Worm (Caenorhabditis elegans) whole organism, young adult: Measurements from ENCODE around the gene srab-11.

Experiments
- B0035.1 ChIP-seq: sonication (generic microtip); optimal IDR thresholded peaks from 2 replicates; lab custom pipeline; 2016; ENCODE audit warnings: missing genetic modification characterization, mild to moderate bottlenecking, missing compliant biosample characterization, missing genotype, missing genetic modification reagents
- B0261.1 ChIP-seq: sonication (generic microtip); optimal IDR thresholded peaks from 2 replicates; lab custom pipeline; 2016; ENCODE audit warnings: mild to moderate bottlenecking, missing genetic modification characterization, moderate library complexity, missing compliant biosample characterization
- C17E4.6 ChIP-seq: fragments of 200-800 bp; sonication (Bioruptor generic); IDR thresholded peaks from 2 replicates; pipeline ENCODE4 v1.3.6; 2022; ENCODE audit warnings: missing genetic modification reagents, missing genetic modification characterization, missing compliant biosample characterization
- F22D6.2 ChIP-seq: sonication (generic microtip); optimal IDR thresholded peaks from 2 replicates; lab custom pipeline; 2016; ENCODE audit warnings: mild to moderate bottlenecking, missing genetic modification characterization, missing compliant biosample characterization
- F23B12.7 ChIP-seq: sonication (generic microtip); optimal IDR thresholded peaks from 2 replicates; lab custom pipeline; 2017; ENCODE audit warnings: missing genetic modification characterization, mild to moderate bottlenecking, missing compliant biosample characterization, antibody characterized with exemption, moderate library complexity; ENCODE audit not compliant: insufficient read depth
- F33H1.4 ChIP-seq: fragments of 200-800 bp; sonication (Bioruptor generic); IDR thresholded peaks from 2 replicates; pipeline ENCODE4 v1.3.6; 2022; ENCODE audit warnings: missing genetic modification reagents, missing genetic modification characterization, missing compliant biosample characterization
- F39B2.1 ChIP-seq: fragments of 200-800 bp; sonication (Bioruptor generic); IDR thresholded peaks from 2 replicates; pipeline ENCODE4 v1.3.6; 2022; ENCODE audit warnings: missing genetic modification reagents, missing genetic modification characterization, missing compliant biosample characterization
- F52B5.7 ChIP-seq: sonication (generic microtip); optimal IDR thresholded peaks from 2 replicates; lab custom pipeline; 2016; ENCODE audit warnings: mild to moderate bottlenecking, missing genetic modification characterization, missing compliant biosample characterization
- F57C9.4 ChIP-seq: sonication (generic microtip); optimal IDR thresholded peaks from 2 replicates; lab custom pipeline; 2017; ENCODE audit warnings: mild to moderate bottlenecking, missing genetic modification characterization, missing compliant biosample characterization
- K11D2.4 ChIP-seq: fragments of 200-800 bp; sonication (Bioruptor generic); IDR thresholded peaks from 2 replicates; pipeline ENCODE4 v1.3.6; 2022; ENCODE audit warnings: missing genetic modification reagents, missing genetic modification characterization, missing compliant biosample characterization
- T07F8.4 ChIP-seq: sonication (generic microtip); optimal IDR thresholded peaks from 2 replicates; lab custom pipeline; 2016; ENCODE audit warnings: mild to moderate bottlenecking, missing genetic modification characterization, moderate library complexity, missing compliant biosample characterization
- T26A5.8 ChIP-seq: sonication (generic microtip); optimal IDR thresholded peaks from 2 replicates; lab custom pipeline; 2016; ENCODE audit warnings: missing genetic modification characterization, missing compliant biosample characterization
- Y53G8AR.9 ChIP-seq: fragments of 200-800 bp; sonication (Bioruptor generic); conservative IDR thresholded peaks from 2 replicates; pipeline ENCODE4 v1.3.6; 2022; ENCODE audit warnings: missing genetic modification reagents, missing genetic modification characterization, missing compliant biosample characterization
- attf-3 ChIP-seq: fragments of 200-800 bp; sonication (Bioruptor generic); conservative IDR thresholded peaks from 2 replicates; pipeline ENCODE4 v1.3.6; 2022; ENCODE audit warnings: missing genetic modification reagents, missing genetic modification characterization, missing compliant biosample characterization
- attf-5 ChIP-seq: fragments of 200-800 bp; sonication (Bioruptor generic); optimal IDR thresholded peaks from 2 replicates; lab custom pipeline; 2018; ENCODE audit warnings: mild to moderate bottlenecking, missing genetic modification characterization, missing compliant biosample characterization
- attf-6 ChIP-seq: fragments of 200-800 bp; sonication (Bioruptor generic); IDR thresholded peaks from 2 replicates; pipeline ENCODE4 v1.3.6; 2022; ENCODE audit warnings: missing genetic modification reagents, missing genetic modification characterization, missing compliant biosample characterization
- bed-2 ChIP-seq: fragments of 200-800 bp; sonication (Bioruptor generic); IDR thresholded peaks from 2 replicates; pipeline ENCODE4 v1.3.6; 2022; ENCODE audit warnings: missing genetic modification reagents, missing genetic modification characterization, missing compliant biosample characterization
- ccch-3 ChIP-seq: fragments of 200-800 bp; sonication (Bioruptor generic); optimal IDR thresholded peaks from 2 replicates; lab custom pipeline; 2018; ENCODE audit warnings: mild to moderate bottlenecking, missing genetic modification characterization, missing compliant biosample characterization
- ceh-100 ChIP-seq: fragments of 200-800 bp; sonication (Bioruptor generic); IDR thresholded peaks from 2 replicates; pipeline ENCODE4 v1.3.6; 2022; ENCODE audit warnings: missing genetic modification reagents, missing genetic modification characterization, missing compliant biosample characterization
- ceh-40 ChIP-seq: fragments of 200-800 bp; sonication (Bioruptor generic); IDR thresholded peaks from 2 replicates; pipeline ENCODE4 v1.3.6; 2022; ENCODE audit warnings: missing genetic modification characterization, missing compliant biosample characterization
- ceh-58 ChIP-seq: fragments of 200-800 bp; sonication (Bioruptor generic); IDR thresholded peaks from 2 replicates; pipeline ENCODE4 v1.3.6; 2022; ENCODE audit warnings: missing genetic modification characterization, missing compliant biosample characterization
- ceh-79 ChIP-seq: sonication (generic microtip); optimal IDR thresholded peaks from 2 replicates; lab custom pipeline; 2017; ENCODE audit warnings: mild to moderate bottlenecking, missing genetic modification characterization, missing compliant biosample characterization
- efl-1 ChIP-seq: fragments of 150-350 bp; optimal IDR thresholded peaks from 2 replicates; lab custom pipeline; 2014; ENCODE audit warnings: missing biosample characterization, missing genetic modification reagents, missing genetic modification characterization
- egl-44 ChIP-seq: fragments of 200-800 bp; sonication (Bioruptor generic); IDR thresholded peaks from 2 replicates; pipeline ENCODE4 v1.3.6; 2022; ENCODE audit warnings: missing genetic modification reagents, missing genetic modification characterization, missing compliant biosample characterization
- egrh-3 ChIP-seq: fragments of 200-800 bp; sonication (Bioruptor generic); IDR thresholded peaks from 2 replicates; pipeline ENCODE4 v1.3.6; 2022; ENCODE audit warnings: missing genetic modification reagents, missing genetic modification characterization, missing compliant biosample characterization
- ekl-4 ChIP-seq: fragments of 200-800 bp; sonication (Bioruptor generic); IDR thresholded peaks from 2 replicates; pipeline ENCODE4 v1.3.6; 2022; ENCODE audit warnings: missing genetic modification reagents, missing genetic modification characterization, missing compliant biosample characterization
- gei-17 ChIP-seq: fragments of 200-800 bp; sonication (Bioruptor generic); optimal IDR thresholded peaks from 2 replicates; lab custom pipeline; 2018; ENCODE audit warnings: mild to moderate bottlenecking, missing genetic modification characterization, missing compliant biosample characterization
- hmg-20 ChIP-seq: fragments of 200-800 bp; sonication (Bioruptor generic); IDR thresholded peaks from 2 replicates; pipeline ENCODE4 v1.3.6; 2022; ENCODE audit warnings: missing genetic modification reagents, missing genetic modification characterization, missing compliant biosample characterization
- lsl-1 ChIP-seq: fragments of 200-800 bp; sonication (Bioruptor generic); optimal IDR thresholded peaks from 2 replicates; lab custom pipeline; 2018; ENCODE audit warnings: mild to moderate bottlenecking, missing genetic modification characterization, moderate library complexity, missing compliant biosample characterization
- madf-6 ChIP-seq: fragments of 200-800 bp; sonication (Bioruptor generic); IDR thresholded peaks from 2 replicates; pipeline ENCODE4 v1.3.6; 2022; ENCODE audit warnings: missing genetic modification reagents, missing genetic modification characterization, missing compliant biosample characterization
- madf-8 ChIP-seq: fragments of 200-800 bp; sonication (Bioruptor generic); conservative IDR thresholded peaks from 2 replicates; pipeline ENCODE4 v1.3.6; 2022; ENCODE audit warnings: missing genetic modification reagents, missing genetic modification characterization, missing compliant biosample characterization
- mel-28 ChIP-seq: sonication (generic microtip); optimal IDR thresholded peaks from 2 replicates; lab custom pipeline; 2016; ENCODE audit warnings: borderline replicate concordance, mild to moderate bottlenecking, missing genetic modification characterization, missing compliant biosample characterization
- mes-4 ChIP-seq: sonication (generic microtip); optimal IDR thresholded peaks from 2 replicates; lab custom pipeline; 2016; ENCODE audit warnings: missing genotype, missing genetic modification characterization, missing compliant biosample characterization
- nfya-2 ChIP-seq: fragments of 200-800 bp; sonication (Bioruptor generic); IDR thresholded peaks from 2 replicates; pipeline ENCODE4 v1.3.6; 2022; ENCODE audit warnings: missing genetic modification reagents, missing genetic modification characterization, missing compliant biosample characterization
- nhr-120 ChIP-seq: fragments of 200-800 bp; sonication (Bioruptor generic); IDR thresholded peaks from 2 replicates; pipeline ENCODE4 v1.3.6; 2022; ENCODE audit warnings: missing genetic modification characterization, missing compliant biosample characterization
- nhr-27 ChIP-seq: fragments of 200-800 bp; sonication (Bioruptor generic); optimal IDR thresholded peaks from 2 replicates; lab custom pipeline; 2018; ENCODE audit warnings: mild to moderate bottlenecking, missing genetic modification characterization, moderate library complexity, missing compliant biosample characterization
- pbrm-1 ChIP-seq: fragments of 200-800 bp; sonication (Bioruptor generic); IDR thresholded peaks from 2 replicates; pipeline ENCODE4 v1.3.6; 2022; ENCODE audit warnings: missing genetic modification reagents, missing genetic modification characterization, missing compliant biosample characterization
- rpc-1 ChIP-seq, 2 experiments: fragments of 150-350 bp in 1 of 2; sonication (generic microtip) in 1 of 2; optimal IDR thresholded peaks; 2 replicates each; lab custom pipeline; 2014 to 2018; ENCODE audit warnings: missing biosample characterization in 1 of 2, missing genetic modification characterization in 1 of 2, missing genetic modification reagents in 1 of 2, missing genotype in 1 of 2
- sdz-38 ChIP-seq: sonication (generic microtip); optimal IDR thresholded peaks from 2 replicates; lab custom pipeline; 2016; ENCODE audit warnings: missing genotype, missing genetic modification characterization, missing compliant biosample characterization
- tlf-1 ChIP-seq: fragments of 200-800 bp; sonication (Bioruptor generic); optimal IDR thresholded peaks from 2 replicates; lab custom pipeline; 2018; ENCODE audit warnings: mild to moderate bottlenecking, missing genetic modification characterization, missing compliant biosample characterization
- ztf-18 ChIP-seq: sonication (generic microtip); optimal IDR thresholded peaks from 2 replicates; lab custom pipeline; 2016; ENCODE audit warnings: missing genotype, mild to moderate bottlenecking, missing genetic modification characterization, missing compliant biosample characterization
- ztf-22 ChIP-seq: fragments of 200-800 bp; sonication (Bioruptor generic); optimal IDR thresholded peaks from 2 replicates; lab custom pipeline; 2018; ENCODE audit warnings: mild to moderate bottlenecking, missing genetic modification characterization, moderate library complexity, missing compliant biosample characterization
- ztf-26 ChIP-seq: sonication (generic microtip); optimal IDR thresholded peaks from 2 replicates; lab custom pipeline; 2017; ENCODE audit warnings: missing genetic modification characterization, missing compliant biosample characterization
- ztf-3 ChIP-seq: fragments of 200-800 bp; sonication (Bioruptor generic); optimal IDR thresholded peaks from 2 replicates; lab custom pipeline; 2018; ENCODE audit warnings: mild to moderate bottlenecking, missing genetic modification characterization, missing compliant biosample characterization

The srab-11 gene

DNA sequence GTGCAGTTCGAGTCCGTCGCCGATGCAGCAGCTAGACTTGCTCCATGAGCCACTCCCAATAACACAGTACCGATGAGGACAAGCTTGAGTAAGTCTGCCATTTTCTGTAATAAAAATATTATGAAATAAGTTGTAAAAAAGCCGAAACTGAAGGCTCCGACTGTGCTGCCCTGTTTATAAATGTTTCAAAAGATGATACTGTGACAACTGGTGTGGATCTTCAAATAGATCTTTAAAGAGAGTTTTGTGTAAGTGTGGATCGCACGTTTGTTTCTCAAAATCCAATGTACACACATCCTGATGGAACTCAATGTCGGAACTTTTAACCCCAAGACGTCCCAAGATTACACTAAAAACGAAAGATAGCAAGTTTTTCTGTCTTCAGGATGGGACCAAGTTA lies 21.8 kb upstream of the srab-11 start, which contains the start of gene C36C5.15:
Gene C36C5.15, minus strand, starts transcription at position 101 of the 400 bp plus-strand sequence.
- TF ChIP-seq bed-2 (GFP tag; lab: Robert Waterston, UW) (no peak), ceh-58 (GFP tag; lab: Robert Waterston, UW) (no peak), nhr-27 (tag; lab: Kevin White, UChicago) (no peak), efl-1 (no peak), mel-28 (tag; lab: Kevin White, UChicago) (no peak), ztf-3 (GFP tag; lab: Kevin White, UChicago) (no peak), Y53G8AR.9 (no peak), ztf-18 (tag; lab: Kevin White, UChicago) (no peak), attf-6 (no peak), sdz-38 (no peak), ceh-40 (GFP tag; lab: Robert Waterston, UW) (no peak), ceh-79 (no peak), T26A5.8 (tag; lab: Kevin White, UChicago) (no peak), F52B5.7 (no peak), rpc-1 (optimal IDR thresholded peaks at IDR 0.05; lab: Kevin White, UChicago) (no peak), rpc-1 (tag; optimal IDR thresholded peaks at IDR 0.05; lab: Kevin White, UChicago) (no peak), ccch-3 (no peak), hmg-20 (GFP tag; lab: Robert Waterston, UW) (no peak), F23B12.7 (tag; lab: Kevin White, UChicago) (no peak), F39B2.1 (GFP tag; lab: Robert Waterston, UW) (no peak)

DNA sequence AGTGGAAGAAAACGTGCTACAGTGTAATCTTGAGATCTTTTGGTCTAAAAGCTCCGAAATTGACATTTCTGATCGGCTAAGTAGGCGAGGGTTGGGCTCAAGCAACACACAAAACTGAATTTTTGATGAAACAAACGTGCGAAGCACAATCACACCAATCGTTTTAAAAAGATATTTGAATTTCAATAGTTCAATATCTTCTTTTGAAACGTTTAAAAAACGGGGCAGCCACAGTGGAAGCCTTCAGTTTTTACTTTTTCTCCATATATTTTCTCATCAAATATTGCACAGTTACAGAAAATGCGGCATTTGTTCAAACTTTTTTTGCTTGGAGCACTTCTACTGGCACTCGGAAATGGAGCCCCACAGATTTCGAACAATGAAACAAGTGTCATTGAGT lies 19.4 kb upstream of the srab-11 start, which contains the start of gene C36C5.4:
Gene C36C5.4, plus strand, starts transcription at position 301 of the 400 bp plus-strand sequence.
- no peak for TF ChIP-seq nfya-2
- no peak for TF ChIP-seq attf-6

DNA sequence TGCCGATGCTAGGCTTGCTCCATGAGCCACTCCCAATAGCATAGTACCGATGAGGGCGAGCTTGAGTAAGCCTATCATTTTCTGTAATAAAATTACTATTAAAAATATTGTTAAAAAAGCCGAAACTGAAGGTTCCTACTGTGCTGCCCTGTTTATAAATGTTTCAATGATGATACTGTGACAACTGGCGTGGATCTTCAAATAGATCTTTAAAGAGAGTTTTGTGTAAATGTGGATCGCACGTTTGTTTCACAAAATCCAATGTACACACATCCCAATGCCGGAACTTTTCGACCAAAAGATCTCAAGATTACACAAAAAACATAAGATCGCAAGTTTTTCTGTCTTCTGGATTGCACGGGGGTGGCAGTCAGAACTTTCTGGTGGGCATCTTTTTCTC lies 18.6 kb upstream of the srab-11 start, which contains the start of gene C36C5.14:
Gene C36C5.14, minus strand, starts transcription at position 101 of the 400 bp plus-strand sequence.
- TF ChIP-seq ceh-100 (GFP tag; lab: Robert Waterston, UW): no peak
- TF ChIP-seq B0035.1 (tag; lab: Kevin White, UChicago): no peak
- TF ChIP-seq F22D6.2 (tag; lab: Kevin White, UChicago): no peak
- no peak for TF ChIP-seq F57C9.4
- TF ChIP-seq madf-6 (GFP tag; lab: Robert Waterston, UW): no peak
- no peak for TF ChIP-seq F33H1.4 (GFP tag; lab: Robert Waterston, UW)
- no peak for TF ChIP-seq T07F8.4 (tag; lab: Kevin White, UChicago)
- TF ChIP-seq mes-4 (tag; lab: Kevin White, UChicago): no peak
- no peak for TF ChIP-seq rpc-1 (optimal IDR thresholded peaks at IDR 0.05; lab: Kevin White, UChicago)
- no peak for TF ChIP-seq rpc-1 (tag; optimal IDR thresholded peaks at IDR 0.05; lab: Kevin White, UChicago)
- no peak for TF ChIP-seq ztf-26
- TF ChIP-seq pbrm-1 (GFP tag; lab: Robert Waterston, UW): no peak

DNA sequence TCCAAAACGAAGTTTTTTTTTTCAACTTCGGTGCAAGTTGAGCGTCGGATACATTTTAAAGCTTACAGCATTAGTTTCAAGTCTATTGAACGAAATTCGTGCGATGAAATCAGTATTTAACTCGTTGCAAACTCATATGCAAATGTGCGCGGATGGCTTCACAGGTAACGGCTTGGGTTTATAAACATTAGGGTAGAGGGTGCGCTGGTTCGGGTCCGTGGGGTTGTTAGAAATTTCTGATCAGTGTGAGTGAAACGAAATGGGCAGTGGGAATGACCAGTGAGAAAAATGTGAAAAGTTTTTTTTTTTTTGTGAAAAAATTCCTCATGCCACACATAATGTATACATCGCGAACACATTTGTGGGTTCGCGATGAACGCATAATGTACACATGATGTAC lies 16.3 kb upstream of the srab-11 start:
- TF ChIP-seq F23B12.7 (tag; lab: Kevin White, UChicago): no peak
- no peak for TF ChIP-seq tlf-1 (GFP tag; lab: Kevin White, UChicago)
- peak; percentile 27; the same call in 1 of the 2 replicates for TF ChIP-seq F33H1.4 (GFP tag; lab: Robert Waterston, UW)
- TF ChIP-seq F52B5.7: peak; percentile 47
- TF ChIP-seq attf-3 (GFP tag; lab: Robert Waterston, UW): no peak
- no peak for TF ChIP-seq ztf-3 (GFP tag; lab: Kevin White, UChicago)
- no peak for TF ChIP-seq ekl-4 (GFP tag; lab: Robert Waterston, UW)
- TF ChIP-seq C17E4.6 (GFP tag; lab: Robert Waterston, UW): no peak
- peak; percentile 40 for TF ChIP-seq lsl-1 (GFP tag; lab: Kevin White, UChicago)
- TF ChIP-seq attf-5 (GFP tag; lab: Kevin White, UChicago): peak; percentile 29
- TF ChIP-seq egl-44 (GFP tag; lab: Robert Waterston, UW): 0 out of 2 replicates have a peak, but pooled peaks have one; percentile 23
- no peak for TF ChIP-seq egrh-3 (GFP tag; lab: Robert Waterston, UW)
- TF ChIP-seq K11D2.4 (GFP tag; lab: Robert Waterston, UW): no peak
- no peak for TF ChIP-seq ceh-100 (GFP tag; lab: Robert Waterston, UW)
- peak; percentile 27; the same call in 1 of the 2 replicates for TF ChIP-seq madf-8 (GFP tag; lab: Robert Waterston, UW)
- no peak for TF ChIP-seq ztf-22 (GFP tag; lab: Kevin White, UChicago)
- TF ChIP-seq gei-17 (GFP tag; lab: Kevin White, UChicago): no peak
- peak; percentile 61 for TF ChIP-seq B0261.1
- TF ChIP-seq B0035.1 (tag; lab: Kevin White, UChicago): no peak
- TF ChIP-seq nhr-120 (GFP tag; lab: Robert Waterston, UW): no peak
